Worm (Caenorhabditis elegans) whole organism, L1 larva: Measurements from ENCODE around the gene B0496.2.

Experiments used
- C04F5.9 ChIP-seq: sonication (generic microtip); optimal IDR thresholded peaks from 2 replicates; lab custom pipeline; 2016; ENCODE audit warnings: missing genetic modification characterization, missing compliant biosample characterization
- F16B12.6 ChIP-seq: fragments of 150-350 bp; optimal IDR thresholded peaks from 2 replicates; lab custom pipeline; 2014; ENCODE audit warnings: missing biosample characterization, missing genetic modification characterization
- blmp-1 ChIP-seq: fragments of 150-350 bp; optimal IDR thresholded peaks from 2 replicates; lab custom pipeline; 2014; ENCODE audit warnings: missing biosample characterization, missing genetic modification characterization
- ceh-8 ChIP-seq: fragments of 200-800 bp; sonication (Bioruptor generic); optimal IDR thresholded peaks from 2 replicates; lab custom pipeline; 2018; ENCODE audit warnings: mild to moderate bottlenecking, missing genetic modification characterization, moderate library complexity, missing compliant biosample characterization
- ceh-82 ChIP-seq, 3 experiments: fragments of 150-350 bp in 1 of 3; sonication (generic microtip) in 2 of 3; optimal IDR thresholded peaks; 2 replicates each; lab custom pipeline; 2014 to 2017; ENCODE audit warnings: missing biosample characterization in 3 of 3, missing genetic modification characterization in 3 of 3
- ces-1 ChIP-seq: fragments of 150-350 bp; optimal IDR thresholded peaks from 2 replicates; lab custom pipeline; 2014; ENCODE audit warnings: missing biosample characterization, missing genetic modification reagents, missing genetic modification characterization
- dpl-1 ChIP-seq, 3 experiments: fragments of 150-350 bp in 2 of 3; sonication (generic microtip) in 1 of 3; optimal IDR thresholded peaks; 2 replicates each; lab custom pipeline; 2014 to 2017; ENCODE audit warnings: missing biosample characterization in 3 of 3, missing genetic modification characterization in 3 of 3, missing genetic modification reagents in 3 of 3
- efl-3 ChIP-seq: fragments of 200-800 bp; sonication (Bioruptor generic); optimal IDR thresholded peaks from 2 replicates; lab custom pipeline; 2018; ENCODE audit warnings: mild to moderate bottlenecking, missing genetic modification characterization, missing compliant biosample characterization
- elt-2 ChIP-seq: sonication (generic microtip); optimal IDR thresholded peaks from 2 replicates; lab custom pipeline; 2016; ENCODE audit warnings: missing genetic modification characterization, mild to moderate bottlenecking, inconsistent platforms, missing compliant biosample characterization, missing genetic modification reagents
- ets-5 ChIP-seq: fragments of 200-800 bp; sonication (Bioruptor generic); IDR thresholded peaks from 2 replicates; pipeline ENCODE4 v1.3.6; 2022; ENCODE audit warnings: missing genetic modification characterization, missing compliant biosample characterization
- fkh-10 ChIP-seq: sonication (generic microtip); optimal IDR thresholded peaks from 2 replicates; lab custom pipeline; 2017; ENCODE audit warnings: missing biosample characterization, missing genetic modification reagents, missing genetic modification characterization
- fkh-8 ChIP-seq: sonication (generic microtip); optimal IDR thresholded peaks from 2 replicates; lab custom pipeline; 2016; ENCODE audit warnings: mild to moderate bottlenecking, missing genetic modification characterization, missing compliant biosample characterization
- fos-1 ChIP-seq: fragments of 150-350 bp; optimal IDR thresholded peaks from 2 replicates; lab custom pipeline; 2014; ENCODE audit warnings: missing biosample characterization, missing genetic modification characterization
- hlh-17 ChIP-seq: fragments of 200-800 bp; sonication (Bioruptor generic); optimal IDR thresholded peaks from 2 replicates; lab custom pipeline; 2018; ENCODE audit warnings: missing genetic modification characterization, mild to moderate bottlenecking, missing compliant biosample characterization, moderate library complexity, borderline replicate concordance
- hlh-4 ChIP-seq: sonication (generic microtip); optimal IDR thresholded peaks from 2 replicates; lab custom pipeline; 2016; ENCODE audit warnings: mild to moderate bottlenecking, missing genetic modification characterization, missing compliant biosample characterization
- isw-1 ChIP-seq: fragments of 200-800 bp; sonication (Bioruptor generic); IDR thresholded peaks from 2 replicates; pipeline ENCODE4 v1.3.6; 2022; ENCODE audit warnings: missing genetic modification characterization, missing compliant biosample characterization
- lin-13 ChIP-seq: fragments of 150-350 bp; optimal IDR thresholded peaks from 2 replicates; lab custom pipeline; 2014; ENCODE audit warnings: missing biosample characterization, missing genetic modification reagents, missing genetic modification characterization
- lin-14 ChIP-seq: fragments of 200-800 bp; sonication (Bioruptor generic); optimal IDR thresholded peaks from 2 replicates; lab custom pipeline; 2018; ENCODE audit warnings: mild to moderate bottlenecking, missing genetic modification characterization, moderate library complexity, missing compliant biosample characterization
- lir-3 ChIP-seq: sonication (generic microtip); optimal IDR thresholded peaks from 2 replicates; lab custom pipeline; 2016; ENCODE audit warnings: mild to moderate bottlenecking, missing genetic modification characterization, moderate library complexity, missing compliant biosample characterization; ENCODE audit not compliant: poor library complexity
- mab-9 ChIP-seq: fragments of 200-800 bp; sonication (Bioruptor generic); IDR thresholded peaks from 2 replicates; pipeline ENCODE4 v1.3.6; 2022; ENCODE audit warnings: missing genetic modification reagents, missing genetic modification characterization, missing compliant biosample characterization
- mep-1 ChIP-seq: fragments of 150-350 bp; optimal IDR thresholded peaks from 2 replicates; lab custom pipeline; 2014; ENCODE audit warnings: missing biosample characterization, missing genetic modification characterization
- nhr-12 ChIP-seq: sonication (generic microtip); optimal IDR thresholded peaks from 2 replicates; lab custom pipeline; 2017; ENCODE audit warnings: missing biosample characterization, missing genetic modification characterization
- nhr-28 ChIP-seq: fragments of 150-350 bp; optimal IDR thresholded peaks from 2 replicates; lab custom pipeline; 2014; ENCODE audit warnings: missing biosample characterization, missing genetic modification characterization
- nhr-47 ChIP-seq: sonication (generic microtip); optimal IDR thresholded peaks from 2 replicates; lab custom pipeline; 2016; ENCODE audit warnings: mild to moderate bottlenecking, missing genetic modification characterization, moderate library complexity, missing compliant biosample characterization
- nhr-76 ChIP-seq: sonication (generic microtip); optimal IDR thresholded peaks from 2 replicates; lab custom pipeline; 2017; ENCODE audit warnings: missing biosample characterization, missing genetic modification characterization
- nhr-77 ChIP-seq: fragments of 150-350 bp; optimal IDR thresholded peaks from 2 replicates; lab custom pipeline; 2014; ENCODE audit warnings: missing biosample characterization, missing genetic modification characterization
- nhr-85 ChIP-seq: sonication (generic microtip); peaks from one replicate; lab custom pipeline; 2016; ENCODE audit warnings: missing genetic modification characterization, inconsistent platforms, missing compliant biosample characterization
- pax-3 ChIP-seq: fragments of 200-800 bp; sonication (Bioruptor generic); optimal IDR thresholded peaks from 2 replicates; lab custom pipeline; 2018; ENCODE audit warnings: mild to moderate bottlenecking, missing genetic modification characterization, moderate library complexity, missing compliant biosample characterization
- rnt-1 ChIP-seq: sonication (generic microtip); optimal IDR thresholded peaks from 2 replicates; lab custom pipeline; 2016; ENCODE audit warnings: mild to moderate bottlenecking, missing genetic modification characterization, moderate library complexity, missing compliant biosample characterization
- sptf-1 ChIP-seq: fragments of 150-350 bp; optimal IDR thresholded peaks from 2 replicates; lab custom pipeline; 2014; ENCODE audit warnings: missing biosample characterization, missing genetic modification characterization
- sup-37 ChIP-seq: fragments of 200-800 bp; sonication (Bioruptor generic); optimal IDR thresholded peaks from 2 replicates; lab custom pipeline; 2018; ENCODE audit warnings: mild to moderate bottlenecking, missing genetic modification characterization, missing compliant biosample characterization
- swsn-7 ChIP-seq: sonication (generic microtip); optimal IDR thresholded peaks from 2 replicates; lab custom pipeline; 2016; ENCODE audit warnings: missing genetic modification characterization, missing compliant biosample characterization
- unc-130 ChIP-seq: fragments of 150-350 bp; optimal IDR thresholded peaks from 2 replicates; lab custom pipeline; 2017; ENCODE audit warnings: missing biosample characterization, missing genetic modification characterization, inconsistent platforms
- xbp-1 ChIP-seq: sonication (generic microtip); optimal IDR thresholded peaks from 2 replicates; lab custom pipeline; 2016; ENCODE audit warnings: missing genetic modification characterization, missing compliant biosample characterization
- ztf-11 ChIP-seq, 2 experiments: sonication (generic microtip); optimal IDR thresholded peaks; 2 replicates each; lab custom pipeline; 2016 to 2017; ENCODE audit warnings: missing genetic modification characterization in 2 of 2, missing biosample characterization in 1 of 2, missing compliant biosample characterization in 1 of 2

Gene B0496.2

ce11 chrIV:7451345-7451744 lies 3.7 kb downstream of the B0496.2 start, which contains the start of gene tes-1:
TSS of gene tes-1 (minus strand) at chrIV:7451445.
- TF ChIP-seq hlh-4 (tag; lab: Kevin White, UChicago) = no peak
- no peak for TF ChIP-seq nhr-76 (tag; lab: Kevin White, UChicago)
- TF ChIP-seq nhr-28 (tag; lab: Kevin White, UChicago) = no peak
- TF ChIP-seq ets-5 (GFP tag; lab: Robert Waterston, UW) = no peak
- TF ChIP-seq, all 84 proteins: peak for 0

- TF ChIP-seq isw-1 (GFP tag; lab: Robert Waterston, UW) = 0 out of 2 replicates have a peak, but pooled peaks have one; percentile 7
- peak in 1 of 3 experiments; percentile 36 for TF ChIP-seq ceh-82 (tag; optimal IDR thresholded peaks at IDR 0.05; lab: Kevin White, UChicago)
- no peak for TF ChIP-seq sup-37 (GFP tag; lab: Kevin White, UChicago)
- peak; percentile 28 for TF ChIP-seq ceh-8
- TF ChIP-seq fkh-8 (tag; lab: Kevin White, UChicago) = peak; percentile 17
- TF ChIP-seq fkh-10 (GFP tag; lab: Kevin White, UChicago) = peak; percentile 16
- TF ChIP-seq lin-14 = peak; percentile 74
- TF ChIP-seq pax-3 (tag; lab: Kevin White, UChicago) = no peak
- no peak for TF ChIP-seq nhr-47 (tag; lab: Kevin White, UChicago)
These were observed 6.1 kb downstream of the B0496.2 start for ce11 chrIV:7453661-7454159.

- TF ChIP-seq nhr-85 (tag; lab: Kevin White, UChicago) (no peak), blmp-1 (peak; percentile 60)
These were observed 7.2 kb downstream of the B0496.2 start for ce11 chrIV:7454890-7455289.

ce11 chrIV:7456225-7456624 lies 8.6 kb downstream of the B0496.2 start, which contains the start of gene F13B6.1:
TSS of gene F13B6.1 (plus strand) at chrIV:7456525.
- TF ChIP-seq nhr-12 (tag; lab: Kevin White, UChicago) = no peak
- TF ChIP-seq elt-2 (tag; lab: Kevin White, UChicago) = no peak
- no peak for TF ChIP-seq sptf-1 (tag; lab: Kevin White, UChicago)
- TF ChIP-seq, all 84 proteins: peak for 0

- TF ChIP-seq ces-1 (GFP tag; lab: Kevin White, UChicago) = no peak
- no peak for TF ChIP-seq fos-1 (tag; lab: Kevin White, UChicago)
- TF ChIP-seq lin-13 (GFP tag; lab: Kevin White, UChicago) = no peak
- TF ChIP-seq hlh-4 (tag; lab: Kevin White, UChicago) = no peak
- TF ChIP-seq unc-130 (tag; lab: Kevin White, UChicago) = no peak
- TF ChIP-seq mab-9 = no peak
- TF ChIP-seq mep-1 (tag; lab: Kevin White, UChicago) = no peak
- no peak for TF ChIP-seq C04F5.9
- no peak for TF ChIP-seq ztf-11 (tag; optimal IDR thresholded peaks at IDR 0.05; lab: Kevin White, UChicago)
- no peak for TF ChIP-seq dpl-1 (GFP tag; optimal IDR thresholded peaks at IDR 0.05; lab: Kevin White, UChicago)
- no peak for TF ChIP-seq F16B12.6
- TF ChIP-seq nhr-77 (tag; lab: Kevin White, UChicago) = no peak
- no peak for TF ChIP-seq swsn-7
- no peak for TF ChIP-seq efl-3 (GFP tag; lab: Kevin White, UChicago)
- no peak for TF ChIP-seq rnt-1 (tag; lab: Kevin White, UChicago)
- TF ChIP-seq xbp-1 (tag; lab: Kevin White, UChicago) = no peak
- no peak for TF ChIP-seq lir-3
- no peak for TF ChIP-seq hlh-17 (GFP tag; lab: Kevin White, UChicago)
- no peak for TF ChIP-seq nhr-85 (tag; lab: Kevin White, UChicago)
- TF ChIP-seq, all 84 proteins: peak for 0
These were observed 12.6 kb downstream of the B0496.2 start, which contains the start of gene F13B6.2 for ce11 chrIV:7460225-7460624. TSS of gene F13B6.2 (minus strand) at chrIV:7460325.
